Fruit fly (Drosophila melanogaster) whole organism, embryonic: Measurements from ENCODE around the gene dnc.

Experiments
- Blimp-1 ChIP-seq: fragments of 200-800 bp; sonication (Bioruptor generic); optimal IDR thresholded peaks from 3 replicates; lab custom pipeline; 2018; ENCODE audit warnings: missing biosample characterization, missing genetic modification characterization, mild to moderate bottlenecking, moderate library complexity, missing genetic modification reagents
- CG10147 ChIP-seq: fragments of 200-800 bp; sonication (Bioruptor generic); optimal IDR thresholded peaks from 2 replicates; lab custom pipeline; 2019; ENCODE audit warnings: missing biosample characterization, mild to moderate bottlenecking, missing genetic modification characterization, moderate library complexity
- CG10543 ChIP-seq: fragments of 200-800 bp; sonication (Bioruptor generic); optimal IDR thresholded peaks from 3 replicates; lab custom pipeline; 2017; ENCODE audit warnings: missing biosample characterization, mild to moderate bottlenecking, missing genetic modification characterization, moderate library complexity
- CG10654 ChIP-seq: fragments of 200-800 bp; sonication (Bioruptor generic); optimal IDR thresholded peaks from 2 replicates; lab custom pipeline; 2016; ENCODE audit warnings: missing biosample characterization, missing genetic modification characterization
- CG10979 ChIP-seq: fragments of 200-800 bp; sonication (Bioruptor generic); optimal IDR thresholded peaks from 2 replicates; lab custom pipeline; 2018; ENCODE audit warnings: missing biosample characterization, mild to moderate bottlenecking, missing genetic modification characterization, moderate library complexity
- CG12659 ChIP-seq: fragments of 200-800 bp; sonication (Bioruptor generic); optimal IDR thresholded peaks from 3 replicates; lab custom pipeline; 2017; ENCODE audit warnings: mild to moderate bottlenecking, missing biosample characterization, missing genetic modification reagents, missing genetic modification characterization
- CG14441 ChIP-seq: fragments of 200-800 bp; sonication (Bioruptor generic); IDR thresholded peaks from 2 replicates; pipeline ENCODE4 v1.3.6; 2022; ENCODE audit warnings: missing biosample characterization, missing genetic modification characterization
- CG14965 ChIP-seq: fragments of 200-800 bp; sonication (Bioruptor generic); optimal IDR thresholded peaks from 2 replicates; lab custom pipeline; 2016; ENCODE audit warnings: missing biosample characterization, missing genetic modification characterization, borderline replicate concordance
- CG16813 ChIP-seq: fragments of 200-800 bp; sonication (Bioruptor generic); IDR thresholded peaks from 3 replicates; pipeline ENCODE4 v1.3.6; 2022; ENCODE audit warnings: missing biosample characterization, missing genetic modification characterization; ENCODE audit not compliant: partially characterized antibody
- CG16815 ChIP-seq: fragments of 200-800 bp; sonication (Bioruptor generic); optimal IDR thresholded peaks from 3 replicates; lab custom pipeline; 2017; ENCODE audit warnings: missing biosample characterization, mild to moderate bottlenecking, missing genetic modification characterization
- CG1792 ChIP-seq: fragments of 200-800 bp; sonication (Bioruptor generic); optimal IDR thresholded peaks from 2 replicates; lab custom pipeline; 2016; ENCODE audit warnings: missing biosample characterization, missing genetic modification characterization
- CG18262 ChIP-seq: fragments of 200-800 bp; optimal IDR thresholded peaks from 3 replicates; lab custom pipeline; 2019; ENCODE audit warnings: missing biosample characterization, mild to moderate bottlenecking, missing genetic modification characterization, moderate library complexity
- CG2199 ChIP-seq: fragments of 200-800 bp; sonication (Bioruptor generic); IDR thresholded peaks from 3 replicates; pipeline ENCODE4 v1.3.6; 2022; ENCODE audit warnings: missing biosample characterization, missing genetic modification characterization
- CG43689 ChIP-seq: fragments of 200-800 bp; sonication (Bioruptor generic); IDR thresholded peaks from 2 replicates; pipeline ENCODE4 v1.3.6; 2022; ENCODE audit warnings: missing biosample characterization, missing genetic modification characterization
- CG4424 ChIP-seq: fragments of 200-800 bp; sonication (Bioruptor generic); optimal IDR thresholded peaks from 3 replicates; lab custom pipeline; 2016; ENCODE audit warnings: missing biosample characterization, missing genetic modification characterization
- CG6175 ChIP-seq: fragments of 200-800 bp; sonication (Bioruptor generic); IDR thresholded peaks from 3 replicates; pipeline ENCODE4 v1.3.6; 2022; ENCODE audit warnings: missing biosample characterization, missing genetic modification characterization
- CrebB ChIP-seq: fragments of 200-800 bp; sonication (Bioruptor generic); optimal IDR thresholded peaks from 3 replicates; lab custom pipeline; 2018; ENCODE audit warnings: missing biosample characterization, mild to moderate bottlenecking, missing genetic modification characterization
- Dek ChIP-seq: fragments of 200-800 bp; sonication (Bioruptor generic); optimal IDR thresholded peaks from 3 replicates; lab custom pipeline; 2019; ENCODE audit warnings: missing biosample characterization, mild to moderate bottlenecking, missing genetic modification characterization, moderate library complexity
- Hand ChIP-seq: fragments of 200-800 bp; sonication (Bioruptor generic); optimal IDR thresholded peaks from 2 replicates; lab custom pipeline; 2017; ENCODE audit warnings: mild to moderate bottlenecking, missing biosample characterization, missing genetic modification reagents, missing genetic modification characterization
- Lpt ChIP-seq: fragments of >200 bp; optimal IDR thresholded peaks from 2 replicates; lab custom pipeline; 2018; ENCODE audit warnings: missing biosample characterization, missing genetic modification characterization
- NC2α ChIP-seq: fragments of 200-800 bp; sonication (Bioruptor generic); optimal IDR thresholded peaks from 2 replicates; lab custom pipeline; 2016; ENCODE audit warnings: missing biosample characterization, missing genetic modification characterization
- Neu2 ChIP-seq: fragments of 200-800 bp; sonication (Bioruptor generic); optimal IDR thresholded peaks from 3 replicates; lab custom pipeline; 2016; ENCODE audit warnings: missing biosample characterization, missing genetic modification characterization, borderline replicate concordance
- Nf-YC ChIP-seq: fragments of 200-800 bp; optimal IDR thresholded peaks from 3 replicates; lab custom pipeline; 2019; ENCODE audit warnings: missing biosample characterization, mild to moderate bottlenecking, missing genetic modification characterization, moderate library complexity
- Optix ChIP-seq: fragments of 200-800 bp; sonication (Bioruptor generic); IDR thresholded peaks from 3 replicates; pipeline ENCODE4 v1.3.6; 2022; ENCODE audit warnings: missing biosample characterization, missing genetic modification characterization
- Ravus ChIP-seq: fragments of 200-800 bp; sonication (Bioruptor generic); IDR thresholded peaks from 2 replicates; pipeline ENCODE4 v1.3.6; 2022; ENCODE audit warnings: missing biosample characterization, missing genetic modification characterization
- Sox100B ChIP-seq: fragments of 200-800 bp; sonication (Bioruptor generic); optimal IDR thresholded peaks from 3 replicates; lab custom pipeline; 2018; ENCODE audit warnings: missing biosample characterization, mild to moderate bottlenecking, missing genetic modification characterization
- Sry-δ ChIP-seq: fragments of 200-800 bp; sonication (Bioruptor generic); optimal IDR thresholded peaks from 2 replicates; lab custom pipeline; 2016; ENCODE audit warnings: missing biosample characterization, missing genetic modification characterization
- al ChIP-seq: fragments of 200-800 bp; sonication (Bioruptor generic); IDR thresholded peaks from 2 replicates; pipeline ENCODE4 v1.3.6; 2022; ENCODE audit warnings: missing biosample characterization, missing genetic modification characterization
- ato ChIP-seq: fragments of 200-800 bp; sonication (Bioruptor generic); IDR thresholded peaks from 2 replicates; pipeline ENCODE4 v1.3.6; 2022; ENCODE audit warnings: missing biosample characterization, missing genetic modification characterization; ENCODE audit not compliant: partially characterized antibody
- caup ChIP-seq: fragments of 200-800 bp; sonication (Bioruptor generic); optimal IDR thresholded peaks from 3 replicates; lab custom pipeline; 2017; ENCODE audit warnings: missing biosample characterization, mild to moderate bottlenecking, missing genetic modification characterization, moderate library complexity; ENCODE audit not compliant: severe bottlenecking
- corto ChIP-seq: fragments of 200-800 bp; sonication (Bioruptor generic); optimal IDR thresholded peaks from 2 replicates; lab custom pipeline; 2016; ENCODE audit warnings: missing biosample characterization, mild to moderate bottlenecking, missing genetic modification characterization, moderate library complexity
- crc ChIP-seq: fragments of 200-800 bp; sonication (Bioruptor generic); optimal IDR thresholded peaks from 2 replicates; lab custom pipeline; 2016; ENCODE audit warnings: missing biosample characterization, missing genetic modification characterization
- crol ChIP-seq: fragments of 200-800 bp; sonication (Bioruptor generic); IDR thresholded peaks from 2 replicates; pipeline ENCODE4 v1.3.6; 2022; ENCODE audit warnings: missing biosample characterization, missing genetic modification characterization
- dan ChIP-seq: fragments of 200-800 bp; sonication (Bioruptor generic); IDR thresholded peaks from 2 replicates; pipeline ENCODE4 v1.3.6; 2022; ENCODE audit warnings: missing biosample characterization, missing genetic modification characterization
- dmrt11E ChIP-seq: fragments of 200-800 bp; sonication (Bioruptor generic); optimal IDR thresholded peaks from 3 replicates; lab custom pipeline; 2018; ENCODE audit warnings: missing biosample characterization, mild to moderate bottlenecking, missing genetic modification characterization, moderate library complexity
- en ChIP-seq: fragments of 200-800 bp; sonication (Bioruptor generic); optimal IDR thresholded peaks from 2 replicates; lab custom pipeline; 2016; ENCODE audit warnings: missing biosample characterization, missing genetic modification characterization
- exex ChIP-seq: fragments of 200-800 bp; sonication (Bioruptor generic); optimal IDR thresholded peaks from 4 replicates; lab custom pipeline; 2018; ENCODE audit warnings: missing biosample characterization, mild to moderate bottlenecking, missing genetic modification characterization, moderate library complexity
- h ChIP-seq: fragments of >200 bp; optimal IDR thresholded peaks from 2 replicates; lab custom pipeline; 2017
- hth ChIP-seq: fragments of >200 bp; optimal IDR thresholded peaks from 2 replicates; lab custom pipeline; 2017; ENCODE audit warnings: inconsistent platforms
- lbe ChIP-seq: fragments of 200-800 bp; sonication (Bioruptor generic); optimal IDR thresholded peaks from 2 replicates; lab custom pipeline; 2016; ENCODE audit warnings: missing biosample characterization, mild to moderate bottlenecking, missing genetic modification characterization
- mam ChIP-seq: fragments of 200-800 bp; sonication (Bioruptor generic); optimal IDR thresholded peaks from 3 replicates; lab custom pipeline; 2016; ENCODE audit warnings: missing biosample characterization, missing genetic modification characterization
- nerfin-2 ChIP-seq: fragments of 200-800 bp; sonication (Bioruptor generic); IDR thresholded peaks from 2 replicates; pipeline ENCODE4 v1.3.6; 2022; ENCODE audit warnings: missing biosample characterization, missing genetic modification characterization; ENCODE audit not compliant: partially characterized antibody
- nom ChIP-seq: fragments of 200-800 bp; sonication (Bioruptor generic); optimal IDR thresholded peaks from 2 replicates; lab custom pipeline; 2017; ENCODE audit warnings: missing biosample characterization, missing genetic modification characterization, mild to moderate bottlenecking, moderate library complexity, missing genetic modification reagents
- seq ChIP-seq: fragments of 200-800 bp; sonication (Bioruptor generic); IDR thresholded peaks from 2 replicates; pipeline ENCODE4 v1.3.6; 2022; ENCODE audit warnings: missing biosample characterization, missing genetic modification characterization
- sna ChIP-seq: fragments of 200-800 bp; sonication (Bioruptor generic); IDR thresholded peaks from 2 replicates; pipeline ENCODE4 v1.3.6; 2022; ENCODE audit warnings: missing biosample characterization, missing genetic modification characterization; ENCODE audit not compliant: partially characterized antibody
- sqz ChIP-seq: fragments of 200-800 bp; sonication (Bioruptor generic); optimal IDR thresholded peaks from 3 replicates; lab custom pipeline; 2018; ENCODE audit warnings: missing biosample characterization, mild to moderate bottlenecking, missing genetic modification characterization
- zfh2 ChIP-seq: fragments of 200-800 bp; sonication (Bioruptor generic); optimal IDR thresholded peaks from 2 replicates; lab custom pipeline; 2016; ENCODE audit warnings: missing biosample characterization, missing genetic modification characterization

Gene dnc

DNA sequence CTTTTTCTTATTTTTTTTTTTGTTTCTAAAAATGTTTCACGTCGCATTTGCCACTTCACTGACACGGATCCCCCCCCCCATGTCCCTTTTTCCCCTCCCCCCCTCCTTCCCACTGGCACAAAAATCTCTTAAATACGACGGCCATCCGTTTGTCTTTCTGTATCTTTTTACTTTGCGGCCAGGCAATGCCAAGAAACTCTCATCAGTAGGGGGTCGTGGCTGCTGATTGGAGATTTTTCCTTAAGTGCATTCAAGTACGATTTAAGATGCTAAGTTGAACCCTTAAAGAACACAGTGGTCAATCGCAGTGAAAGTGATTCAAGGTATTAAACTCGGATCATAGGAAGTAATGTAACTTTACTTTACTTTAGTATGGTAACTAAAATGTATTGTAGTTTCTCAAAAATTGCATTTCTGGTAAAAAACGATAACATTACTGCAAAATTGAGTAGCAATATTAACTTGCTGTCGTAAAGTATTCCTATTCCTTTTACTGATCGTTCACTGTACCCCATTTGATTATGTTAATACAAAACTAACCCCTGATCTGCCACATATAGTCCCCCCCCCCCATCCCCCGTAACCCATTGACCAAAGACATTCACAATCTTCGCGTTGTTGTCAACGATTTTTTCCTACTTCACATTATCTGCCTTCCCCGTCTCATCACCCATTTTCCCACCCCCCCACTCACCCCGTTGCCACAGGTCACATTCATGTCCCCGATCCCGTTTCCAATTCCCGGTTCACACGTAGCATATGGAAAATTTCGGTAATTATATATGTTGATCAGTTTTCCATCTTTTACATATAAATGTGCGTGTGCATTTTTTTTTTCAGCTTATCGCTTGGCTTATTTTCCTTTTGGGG is 168.4 kb downstream of the dnc start (continued):
- TF ChIP-seq sqz (GFP tag; lab: Kevin White, UChicago) (peak; percentile 41), Dek (tag; lab: Kevin White, UChicago) (no peak), Nf-YC (tag; lab: Kevin White, UChicago) (no peak), Hand (no peak), h (no peak), zfh2 (no peak), en (GFP tag; lab: Kevin White, UChicago) (no peak), CG4424 (GFP tag; lab: Kevin White, UChicago) (no peak), CG16815 (peak; percentile 16), Sry-δ (no peak), CG10979 (tag; lab: Kevin White, UChicago) (peak; percentile 44), exex (tag; lab: Kevin White, UChicago) (no peak), sna (no peak), CG18262 (tag; lab: Kevin White, UChicago) (peak; percentile 57), CG12659 (GFP tag; lab: Kevin White, UChicago) (no peak), Sox100B (no peak), ato (GFP tag; lab: Robert Waterston, UW) (no peak), CG10543 (GFP tag; lab: Kevin White, UChicago) (no peak), dmrt11E (tag; lab: Kevin White, UChicago) (peak; percentile 75)

DNA sequence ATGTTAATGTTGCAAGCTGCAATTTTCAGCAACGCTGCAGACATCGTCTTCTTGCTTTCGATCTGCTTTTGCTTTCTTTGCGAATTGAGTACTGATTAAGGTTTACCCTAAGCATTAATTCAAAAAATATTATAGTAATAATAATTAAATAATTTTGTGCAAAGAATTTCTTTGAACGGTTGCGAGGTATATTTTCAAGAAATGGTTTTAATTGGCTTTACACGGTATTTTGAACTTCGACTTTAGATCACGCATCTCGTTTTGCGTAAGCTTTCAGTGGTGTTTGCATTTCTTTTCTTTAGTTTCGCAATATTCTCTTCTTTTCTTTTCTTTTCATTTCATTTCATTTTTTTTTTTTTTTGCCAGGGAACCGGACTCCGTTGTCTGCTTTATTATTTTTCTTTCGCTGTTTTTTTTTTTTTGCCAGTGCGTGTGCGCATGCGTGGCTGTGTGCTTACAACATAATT is 170.4 kb downstream of the dnc start:
- TF ChIP-seq CG16813 (GFP tag; lab: Robert Waterston, UW), result no peak
- peak; percentile 10 for TF ChIP-seq corto (GFP tag; lab: Kevin White, UChicago)
- TF ChIP-seq lbe (GFP tag; lab: Kevin White, UChicago), result peak; percentile 75
- peak; percentile 94 for TF ChIP-seq nom (GFP tag; lab: Kevin White, UChicago)
- TF ChIP-seq crc (GFP tag; lab: Kevin White, UChicago), result no peak
- TF ChIP-seq NC2α, result no peak
- TF ChIP-seq CG1792 (GFP tag; lab: Kevin White, UChicago), result no peak

DNA sequence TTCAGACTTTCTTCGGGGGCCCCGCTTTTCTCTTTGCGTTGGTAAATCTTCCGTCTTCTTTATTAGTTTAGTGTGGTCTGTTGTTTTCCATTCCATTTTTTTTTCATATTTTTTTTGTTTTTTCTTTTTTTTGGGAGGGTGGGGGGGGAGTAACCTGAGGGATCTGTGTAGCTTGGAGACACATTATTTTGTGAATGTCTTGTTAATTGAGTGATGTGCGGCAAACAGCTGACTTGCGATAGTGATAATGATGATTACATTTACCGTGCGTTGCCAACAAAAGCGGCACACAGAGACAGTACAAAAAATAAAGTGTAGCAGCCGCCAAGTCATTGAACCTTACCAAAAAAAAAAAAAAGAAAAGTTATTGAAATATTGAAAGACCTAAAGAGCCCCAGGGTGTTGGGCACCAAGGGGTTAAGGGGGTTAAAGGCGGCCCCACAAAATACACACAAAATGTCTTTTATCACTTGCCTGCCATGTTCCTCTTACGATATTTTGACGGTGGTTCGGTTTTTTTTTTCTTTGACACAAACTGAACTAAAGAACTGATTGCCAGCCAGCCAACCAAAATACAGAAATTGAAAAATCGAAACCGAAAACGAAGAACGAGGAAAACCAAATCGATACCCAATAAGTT is 173.5 kb downstream of the dnc start:
- TF ChIP-seq dan (no peak), al (GFP tag; lab: Robert Waterston, UW) (no peak), CG14965 (GFP tag; lab: Kevin White, UChicago) (no peak), Ravus (GFP tag; lab: Robert Waterston, UW) (no peak), seq (GFP tag; lab: Robert Waterston, UW) (no peak), nerfin-2 (GFP tag; lab: Robert Waterston, UW) (no peak), CG10147 (no peak), mam (GFP tag; lab: Kevin White, UChicago) (no peak), Lpt (GFP tag; lab: Kevin White, UChicago) (no peak), Blimp-1 (peak; percentile 28), Optix (GFP tag; lab: Robert Waterston, UW) (no peak), Neu2 (GFP tag; lab: Kevin White, UChicago) (no peak), CG43689 (no peak), caup (GFP tag; lab: Kevin White, UChicago) (no peak), CG10654 (no peak), CG14441 (GFP tag; lab: Robert Waterston, UW) (no peak), hth (no peak), CG6175 (GFP tag; lab: Robert Waterston, UW) (no peak), CG2199 (GFP tag; lab: Robert Waterston, UW) (0 out of 3 replicates have a peak, but pooled peaks have one; percentile 68), CrebB (tag; lab: Kevin White, UChicago) (no peak), crol (peak; percentile 68; the same call in 1 of the 2 replicates)
